Worm (Caenorhabditis elegans) whole organism, L3 larva: Measurements from ENCODE around the gene F08H9.3.

Experiments used
- fos-1 ChIP-seq: fragments of 150-350 bp; optimal IDR thresholded peaks from 2 replicates; lab custom pipeline; 2014; ENCODE audit warnings: missing biosample characterization, missing genetic modification characterization
- nhr-67 ChIP-seq: fragments of 150-350 bp; optimal IDR thresholded peaks from 2 replicates; lab custom pipeline; 2014; ENCODE audit warnings: missing biosample characterization, missing genetic modification characterization
- unc-62 ChIP-seq: fragments of 150-350 bp; sonication (generic microtip); optimal IDR thresholded peaks from 4 replicates; lab custom pipeline; 2014; ENCODE audit warnings: missing biosample characterization, missing genetic modification reagents, missing genetic modification characterization

- TF ChIP-seq unc-62 (GFP tag; lab: Kevin White, UChicago) (no peak), fos-1 (tag; lab: Kevin White, UChicago) (no peak), nhr-67 (tag; lab: Kevin White, UChicago) (no peak)
These were observed 2.5 kb downstream of the F08H9.3 start, which contains the start of gene F08H9.2 for ce11 chrV:14460615-14461102.
